Worm (Caenorhabditis elegans): ENCODE data around the gene T16G1.2.

Gene T16G1.2

ce11 chrV:12943399-12943798 is 14.1 kb downstream of the T16G1.2 start:
- TF ChIP-seq ceh-13 (GFP tag; optimal IDR thresholded peaks at IDR 0.05) (no peak), B0310.2 (tag; optimal IDR thresholded peaks at IDR 0.05) (no peak), tbx-37 (GFP tag; conservative IDR thresholded peaks at IDR 0.05) (no peak), flt-1 (GFP tag; IDR thresholded peaks at IDR 0.05) (no peak), ets-7 (tag; optimal IDR thresholded peaks at IDR 0.05) (no peak), tra-4 (tag; optimal IDR thresholded peaks at IDR 0.05) (no peak), hmbx-1 (tag; optimal IDR thresholded peaks at IDR 0.05) (no peak), aly-1 (tag; optimal IDR thresholded peaks at IDR 0.05) (no peak), F13C5.2 (tag; optimal IDR thresholded peaks at IDR 0.05) (no peak), hmg-4 (GFP tag; optimal IDR thresholded peaks at IDR 0.05) (no peak), hnd-1 (tag; optimal IDR thresholded peaks at IDR 0.05) (no peak), pes-1 (GFP tag; IDR thresholded peaks at IDR 0.05) (no peak), ceh-36 (tag; optimal IDR thresholded peaks at IDR 0.05) (no peak), sea-1 (GFP tag; conservative IDR thresholded peaks at IDR 0.05) (no peak), tbx-11 (GFP tag; IDR thresholded peaks at IDR 0.05) (no peak)

- TF ChIP-seq ama-1 (optimal IDR thresholded peaks at IDR 0.05) (no peak), ets-7 (tag; optimal IDR thresholded peaks at IDR 0.05) (no peak), tbx-11 (GFP tag; IDR thresholded peaks at IDR 0.05) (no peak), hmg-4 (GFP tag; optimal IDR thresholded peaks at IDR 0.05) (no peak), hmbx-1 (tag; optimal IDR thresholded peaks at IDR 0.05) (no peak)
These were observed 14.9 kb downstream of the T16G1.2 start, which contains the start of gene T16G1.3 for ce11 chrV:12944229-12944628. TSS of gene T16G1.3 (minus strand) at chrV:12944329.

DNA sequence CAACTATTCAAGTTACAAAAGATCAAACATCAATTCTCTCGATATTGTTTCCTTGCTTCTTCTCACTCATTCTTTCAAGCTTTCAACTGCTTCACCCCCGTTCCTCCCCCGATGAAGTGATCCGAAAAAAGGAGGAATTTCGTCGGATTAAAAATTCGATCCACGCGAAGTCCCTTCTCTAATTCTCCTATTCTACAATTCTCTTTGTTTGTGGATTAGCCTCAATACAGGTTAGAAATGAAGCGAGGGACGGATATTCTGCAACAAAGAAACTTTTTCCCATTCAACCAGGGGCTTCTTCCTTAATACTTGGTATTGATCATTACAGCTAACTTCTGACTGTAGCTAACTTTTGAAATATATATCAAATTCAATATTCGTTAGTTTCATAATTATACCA is 15.5 kb downstream of the T16G1.2 start, which contains the start of gene grl-2:
Gene grl-2, plus strand, starts transcription at position 301 of the 400 bp plus-strand sequence.
- TF ChIP-seq hmg-4 (GFP tag; optimal IDR thresholded peaks at IDR 0.05) (no peak), hmbx-1 (tag; optimal IDR thresholded peaks at IDR 0.05) (no peak), sea-1 (GFP tag; conservative IDR thresholded peaks at IDR 0.05) (no peak), flt-1 (GFP tag; IDR thresholded peaks at IDR 0.05) (no peak), ama-1 (optimal IDR thresholded peaks at IDR 0.05) (no peak), F13C5.2 (tag; optimal IDR thresholded peaks at IDR 0.05) (no peak), ets-7 (tag; optimal IDR thresholded peaks at IDR 0.05) (no peak), tbx-11 (GFP tag; IDR thresholded peaks at IDR 0.05) (no peak), ceh-13 (GFP tag; optimal IDR thresholded peaks at IDR 0.05) (no peak), aly-1 (tag; optimal IDR thresholded peaks at IDR 0.05) (no peak), tra-4 (tag; optimal IDR thresholded peaks at IDR 0.05) (no peak), B0310.2 (tag; optimal IDR thresholded peaks at IDR 0.05) (no peak), ceh-36 (tag; optimal IDR thresholded peaks at IDR 0.05) (no peak), scrt-1 (GFP tag; IDR thresholded peaks at IDR 0.05) (no peak), pes-1 (GFP tag; IDR thresholded peaks at IDR 0.05) (no peak)

DNA sequence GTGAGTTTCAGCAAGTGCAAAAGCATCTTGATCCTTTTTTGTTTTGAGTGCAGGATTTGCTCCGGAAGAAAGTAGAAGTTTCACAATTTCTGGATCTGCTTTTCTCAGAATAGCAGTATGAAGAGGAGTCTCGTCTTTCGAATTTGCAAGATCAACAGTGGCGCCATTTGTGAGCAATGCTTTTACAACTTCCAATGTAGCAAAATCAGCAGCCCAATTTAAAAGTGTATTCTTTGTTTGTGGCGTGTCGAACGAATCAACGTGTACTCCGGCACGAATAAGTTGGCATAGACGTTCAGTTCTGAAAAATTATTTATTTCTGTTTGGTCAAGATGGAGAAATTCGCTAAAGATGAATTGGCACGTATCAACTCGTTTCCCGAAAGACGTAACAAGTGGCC is 20.3 kb downstream of the T16G1.2 start, which contains the start of gene T16G1.13:
Gene T16G1.13, plus strand, starts transcription at position 301 of the 400 bp plus-strand sequence.
- TF ChIP-seq ceh-13 (GFP tag; optimal IDR thresholded peaks at IDR 0.05) (no peak), F13C5.2 (tag; optimal IDR thresholded peaks at IDR 0.05) (no peak), sea-1 (GFP tag; conservative IDR thresholded peaks at IDR 0.05) (no peak)

ce11 chrV:12950812-12951528 is 21.7 kb downstream of the T16G1.2 start, which contains the start of the genes T16G1.9 and T16G1.18:
TSS of gene T16G1.9 (minus strand) at chrV:12950862.
TSS of gene T16G1.18 (plus strand) at chrV:12951304.
- TF ChIP-seq F13C5.2 (tag; optimal IDR thresholded peaks at IDR 0.05) (peak; percentile 56), ama-1 (optimal IDR thresholded peaks at IDR 0.05) (no peak)

ce11 chrV:12952287-12952686 is 23.0 kb downstream of the T16G1.2 start, which contains the start of gene pqn-68:
TSS of gene pqn-68 (plus strand) at chrV:12952636.
- no peak for TF ChIP-seq B0310.2 (tag; optimal IDR thresholded peaks at IDR 0.05)
- no peak for TF ChIP-seq F13C5.2 (tag; optimal IDR thresholded peaks at IDR 0.05)
- TF ChIP-seq ceh-13 (GFP tag; optimal IDR thresholded peaks at IDR 0.05) = no peak
- TF ChIP-seq aly-1 (tag; optimal IDR thresholded peaks at IDR 0.05) = no peak

- TF ChIP-seq scrt-1 (GFP tag; IDR thresholded peaks at IDR 0.05) (no peak), hmg-4 (GFP tag; optimal IDR thresholded peaks at IDR 0.05) (no peak), tbx-11 (GFP tag; IDR thresholded peaks at IDR 0.05) (no peak), hmbx-1 (tag; optimal IDR thresholded peaks at IDR 0.05) (no peak)
These were observed 24.4 kb downstream of the T16G1.2 start, which contains the start of gene eif-3.K for ce11 chrV:12953702-12954101. TSS of gene eif-3.K (plus strand) at chrV:12954002.

DNA sequence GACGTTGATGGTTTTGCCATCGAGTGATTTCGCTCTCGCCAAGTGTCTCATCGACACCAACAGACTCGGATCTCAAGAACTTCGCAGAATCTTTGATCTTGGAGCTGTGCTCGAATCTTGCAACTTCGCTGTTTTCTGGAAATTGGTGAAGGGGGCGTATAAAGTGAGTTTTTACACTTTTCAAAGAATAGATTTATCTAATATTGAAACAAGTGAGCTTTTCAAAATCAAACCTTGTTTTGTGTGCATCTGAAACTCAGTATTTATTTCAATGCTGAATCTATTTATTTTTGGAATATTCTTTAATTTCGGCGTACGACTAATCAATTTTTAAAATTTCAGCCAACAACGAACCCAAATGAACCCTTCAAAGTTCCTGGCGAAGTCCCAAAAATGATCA is 25.0 kb downstream of the T16G1.2 start:
- TF ChIP-seq flt-1 (GFP tag; IDR thresholded peaks at IDR 0.05) = no peak
- no peak for TF ChIP-seq tbx-11 (GFP tag; IDR thresholded peaks at IDR 0.05)
- TF ChIP-seq ets-7 (tag; optimal IDR thresholded peaks at IDR 0.05) = no peak
- TF ChIP-seq sea-1 (GFP tag; conservative IDR thresholded peaks at IDR 0.05) = no peak
- no peak for TF ChIP-seq F13C5.2 (tag; optimal IDR thresholded peaks at IDR 0.05)
- TF ChIP-seq aly-1 (tag; optimal IDR thresholded peaks at IDR 0.05) = no peak
- TF ChIP-seq B0310.2 (tag; optimal IDR thresholded peaks at IDR 0.05) = no peak
- no peak for TF ChIP-seq tbx-37 (GFP tag; conservative IDR thresholded peaks at IDR 0.05)
- TF ChIP-seq tra-4 (tag; optimal IDR thresholded peaks at IDR 0.05) = no peak
- no peak for TF ChIP-seq hnd-1 (tag; optimal IDR thresholded peaks at IDR 0.05)
- TF ChIP-seq pes-1 (GFP tag; IDR thresholded peaks at IDR 0.05) = no peak
- TF ChIP-seq hmg-4 (GFP tag; optimal IDR thresholded peaks at IDR 0.05) = no peak
- TF ChIP-seq ceh-36 (tag; optimal IDR thresholded peaks at IDR 0.05) = no peak
- TF ChIP-seq scrt-1 (GFP tag; IDR thresholded peaks at IDR 0.05) = no peak
- TF ChIP-seq ama-1 (optimal IDR thresholded peaks at IDR 0.05) = no peak
- TF ChIP-seq hmbx-1 (tag; optimal IDR thresholded peaks at IDR 0.05) = no peak
- no peak for TF ChIP-seq ceh-13 (GFP tag; optimal IDR thresholded peaks at IDR 0.05)

All from whole organism, early embryonic.